Worm (Caenorhabditis elegans) whole organism, young adult: ENCODE measurements around the gene R12B2.13.
A peak's percentile ranks its signal among the peaks of the same experiment; 100 is the strongest.

Source experiments
- B0019.2 ChIP-seq: fragments of 200-800 bp; sonication (Bioruptor generic); conservative IDR thresholded peaks from 2 replicates; pipeline ENCODE4 v1.3.6; 2022; ENCODE audit warnings: missing genetic modification reagents, missing genetic modification characterization, missing compliant biosample characterization
- B0261.1 ChIP-seq: sonication (generic microtip); optimal IDR thresholded peaks from 2 replicates; lab custom pipeline; 2016; ENCODE audit warnings: mild to moderate bottlenecking, missing genetic modification characterization, moderate library complexity, missing compliant biosample characterization
- D2030.7 ChIP-seq: fragments of 200-800 bp; sonication (Bioruptor generic); IDR thresholded peaks from 2 replicates; pipeline ENCODE4 v1.3.6; 2022; ENCODE audit warnings: missing genetic modification reagents, missing genetic modification characterization, missing compliant biosample characterization
- F23B12.7 ChIP-seq: sonication (generic microtip); optimal IDR thresholded peaks from 2 replicates; lab custom pipeline; 2017; ENCODE audit warnings: missing genetic modification characterization, mild to moderate bottlenecking, missing compliant biosample characterization, antibody characterized with exemption, moderate library complexity; ENCODE audit not compliant: insufficient read depth
- F49E8.2 ChIP-seq: sonication (generic microtip); optimal IDR thresholded peaks from 3 replicates; lab custom pipeline; 2017; ENCODE audit warnings: missing genetic modification characterization, mild to moderate bottlenecking, missing compliant biosample characterization, antibody characterized with exemption, moderate library complexity; ENCODE audit not compliant: insufficient read depth
- K11D2.4 ChIP-seq: fragments of 200-800 bp; sonication (Bioruptor generic); IDR thresholded peaks from 2 replicates; pipeline ENCODE4 v1.3.6; 2022; ENCODE audit warnings: missing genetic modification reagents, missing genetic modification characterization, missing compliant biosample characterization
- Y56A3A.18 ChIP-seq: fragments of 200-800 bp; sonication (Bioruptor generic); IDR thresholded peaks from 2 replicates; pipeline ENCODE4 v1.3.6; 2022; ENCODE audit warnings: missing genetic modification reagents, missing genetic modification characterization, missing compliant biosample characterization
- Y95B8A.8 ChIP-seq: fragments of 200-800 bp; sonication (Bioruptor generic); IDR thresholded peaks from 2 replicates; pipeline ENCODE4 v1.3.6; 2022; ENCODE audit warnings: missing genetic modification reagents, missing genetic modification characterization, missing compliant biosample characterization
- athp-1 ChIP-seq: sonication (generic microtip); optimal IDR thresholded peaks from 2 replicates; lab custom pipeline; 2017; ENCODE audit warnings: mild to moderate bottlenecking, missing genetic modification characterization, missing compliant biosample characterization
- attf-3 ChIP-seq: fragments of 200-800 bp; sonication (Bioruptor generic); conservative IDR thresholded peaks from 2 replicates; pipeline ENCODE4 v1.3.6; 2022; ENCODE audit warnings: missing genetic modification reagents, missing genetic modification characterization, missing compliant biosample characterization
- attf-5 ChIP-seq: fragments of 200-800 bp; sonication (Bioruptor generic); optimal IDR thresholded peaks from 2 replicates; lab custom pipeline; 2018; ENCODE audit warnings: mild to moderate bottlenecking, missing genetic modification characterization, missing compliant biosample characterization
- bed-1 ChIP-seq: fragments of 200-800 bp; sonication (Bioruptor generic); IDR thresholded peaks from 2 replicates; pipeline ENCODE4 v1.3.6; 2022; ENCODE audit warnings: missing genetic modification reagents, missing genetic modification characterization, missing compliant biosample characterization
- ccch-3 ChIP-seq: fragments of 200-800 bp; sonication (Bioruptor generic); optimal IDR thresholded peaks from 2 replicates; lab custom pipeline; 2018; ENCODE audit warnings: mild to moderate bottlenecking, missing genetic modification characterization, missing compliant biosample characterization
- cebp-2 ChIP-seq: fragments of 200-800 bp; sonication (Bioruptor generic); IDR thresholded peaks from 2 replicates; pipeline ENCODE4 v1.3.6; 2022; ENCODE audit warnings: missing genetic modification characterization, missing compliant biosample characterization
- ceh-40 ChIP-seq: fragments of 200-800 bp; sonication (Bioruptor generic); IDR thresholded peaks from 2 replicates; pipeline ENCODE4 v1.3.6; 2022; ENCODE audit warnings: missing genetic modification characterization, missing compliant biosample characterization
- ceh-91 ChIP-seq: fragments of 200-800 bp; sonication (Bioruptor generic); IDR thresholded peaks from 2 replicates; pipeline ENCODE4 v1.3.6; 2022; ENCODE audit warnings: missing genetic modification reagents, missing genetic modification characterization, missing compliant biosample characterization
- egl-44 ChIP-seq: fragments of 200-800 bp; sonication (Bioruptor generic); IDR thresholded peaks from 2 replicates; pipeline ENCODE4 v1.3.6; 2022; ENCODE audit warnings: missing genetic modification reagents, missing genetic modification characterization, missing compliant biosample characterization
- egrh-3 ChIP-seq: fragments of 200-800 bp; sonication (Bioruptor generic); IDR thresholded peaks from 2 replicates; pipeline ENCODE4 v1.3.6; 2022; ENCODE audit warnings: missing genetic modification reagents, missing genetic modification characterization, missing compliant biosample characterization
- ets-4 ChIP-seq: fragments of 200-800 bp; sonication (Bioruptor generic); optimal IDR thresholded peaks from 2 replicates; lab custom pipeline; 2018; ENCODE audit warnings: mild to moderate bottlenecking, missing genetic modification characterization, missing compliant biosample characterization
- gei-17 ChIP-seq: fragments of 200-800 bp; sonication (Bioruptor generic); optimal IDR thresholded peaks from 2 replicates; lab custom pipeline; 2018; ENCODE audit warnings: mild to moderate bottlenecking, missing genetic modification characterization, missing compliant biosample characterization
- hlh-12 ChIP-seq: sonication (generic microtip); optimal IDR thresholded peaks from 2 replicates; lab custom pipeline; 2016; ENCODE audit warnings: missing genetic modification characterization, missing compliant biosample characterization
- hrde-1 ChIP-seq: sonication (generic microtip); optimal IDR thresholded peaks from 2 replicates; lab custom pipeline; 2016; ENCODE audit warnings: missing genetic modification characterization, mild to moderate bottlenecking, missing compliant biosample characterization, moderate library complexity, missing genotype, missing genetic modification reagents, borderline replicate concordance
- let-526 ChIP-seq: fragments of 200-800 bp; sonication (Bioruptor generic); IDR thresholded peaks from 2 replicates; pipeline ENCODE4 v1.3.6; 2022; ENCODE audit warnings: missing genetic modification reagents, missing genetic modification characterization, missing compliant biosample characterization
- lin-35 ChIP-seq, 3 experiments: fragments of 150-350 bp in 2 of 3; sonication (generic microtip) in 1 of 3; optimal IDR thresholded peaks; 2 replicates each; lab custom pipeline; 2014 to 2018; ENCODE audit warnings: missing biosample characterization in 3 of 3, missing genetic modification characterization in 3 of 3, missing genetic modification reagents in 3 of 3
- lin-54 ChIP-seq: fragments of 200-800 bp; sonication (Bioruptor generic); optimal IDR thresholded peaks from 2 replicates; lab custom pipeline; 2018; ENCODE audit warnings: mild to moderate bottlenecking, missing genetic modification characterization, missing compliant biosample characterization
- lir-1 ChIP-seq: fragments of 200-800 bp; sonication (Bioruptor generic); conservative IDR thresholded peaks from 2 replicates; pipeline ENCODE4 v1.3.6; 2022; ENCODE audit warnings: missing genetic modification reagents, missing genetic modification characterization, missing compliant biosample characterization
- lsl-1 ChIP-seq: fragments of 200-800 bp; sonication (Bioruptor generic); optimal IDR thresholded peaks from 2 replicates; lab custom pipeline; 2018; ENCODE audit warnings: mild to moderate bottlenecking, missing genetic modification characterization, moderate library complexity, missing compliant biosample characterization
- madf-6 ChIP-seq: fragments of 200-800 bp; sonication (Bioruptor generic); IDR thresholded peaks from 2 replicates; pipeline ENCODE4 v1.3.6; 2022; ENCODE audit warnings: missing genetic modification reagents, missing genetic modification characterization, missing compliant biosample characterization
- madf-8 ChIP-seq: fragments of 200-800 bp; sonication (Bioruptor generic); conservative IDR thresholded peaks from 2 replicates; pipeline ENCODE4 v1.3.6; 2022; ENCODE audit warnings: missing genetic modification reagents, missing genetic modification characterization, missing compliant biosample characterization
- mes-4 ChIP-seq: sonication (generic microtip); optimal IDR thresholded peaks from 2 replicates; lab custom pipeline; 2016; ENCODE audit warnings: missing genotype, missing genetic modification characterization, missing compliant biosample characterization
- nfya-1 ChIP-seq: sonication (generic microtip); optimal IDR thresholded peaks from 2 replicates; lab custom pipeline; 2017; ENCODE audit warnings: antibody characterized with exemption, missing compliant biosample characterization, missing genetic modification characterization, borderline replicate concordance; ENCODE audit not compliant: insufficient read depth
- nhr-90 ChIP-seq: sonication (generic microtip); optimal IDR thresholded peaks from 2 replicates; lab custom pipeline; 2016; ENCODE audit warnings: missing genotype, mild to moderate bottlenecking, missing genetic modification characterization, missing compliant biosample characterization
- pha-4 ChIP-seq: fragments of 150-350 bp; sonication (generic microtip); optimal IDR thresholded peaks from 2 replicates; lab custom pipeline; 2014; ENCODE audit warnings: missing biosample characterization, missing genetic modification reagents, missing genetic modification characterization
- rpc-1 ChIP-seq, 2 experiments: fragments of 150-350 bp in 1 of 2; sonication (generic microtip) in 1 of 2; optimal IDR thresholded peaks; 2 replicates each; lab custom pipeline; 2014 to 2018; ENCODE audit warnings: missing biosample characterization in 1 of 2, missing genetic modification characterization in 1 of 2, missing genetic modification reagents in 1 of 2, missing genotype in 1 of 2
- sdz-38 ChIP-seq: sonication (generic microtip); optimal IDR thresholded peaks from 2 replicates; lab custom pipeline; 2016; ENCODE audit warnings: missing genotype, missing genetic modification characterization, missing compliant biosample characterization
- sea-2 ChIP-seq: fragments of 200-800 bp; sonication (Bioruptor generic); IDR thresholded peaks from 2 replicates; pipeline ENCODE4 v1.3.6; 2022; ENCODE audit warnings: missing genetic modification characterization, missing compliant biosample characterization
- tbp1 ChIP-seq: fragments of 200-800 bp; sonication (Bioruptor generic); optimal IDR thresholded peaks from 2 replicates; lab custom pipeline; 2018; ENCODE audit warnings: mild to moderate bottlenecking, missing genetic modification characterization, missing compliant biosample characterization
- unc-130 ChIP-seq: sonication (generic microtip); optimal IDR thresholded peaks from 2 replicates; lab custom pipeline; 2016; ENCODE audit warnings: missing genetic modification reagents, missing genetic modification characterization, missing compliant biosample characterization
- zim-3 ChIP-seq: sonication (generic microtip); optimal IDR thresholded peaks from 2 replicates; lab custom pipeline; 2017; ENCODE audit warnings: mild to moderate bottlenecking, missing genetic modification characterization, moderate library complexity, missing compliant biosample characterization
- ztf-18 ChIP-seq: sonication (generic microtip); optimal IDR thresholded peaks from 2 replicates; lab custom pipeline; 2016; ENCODE audit warnings: missing genotype, mild to moderate bottlenecking, missing genetic modification characterization, missing compliant biosample characterization
- ztf-25 ChIP-seq: fragments of 200-800 bp; sonication (Bioruptor generic); IDR thresholded peaks from 2 replicates; pipeline ENCODE4 v1.3.6; 2022; ENCODE audit warnings: missing genetic modification reagents, missing genetic modification characterization, missing compliant biosample characterization
- ztf-3 ChIP-seq: fragments of 200-800 bp; sonication (Bioruptor generic); optimal IDR thresholded peaks from 2 replicates; lab custom pipeline; 2018; ENCODE audit warnings: mild to moderate bottlenecking, missing genetic modification characterization, missing compliant biosample characterization

The R12B2.13 gene

DNA sequence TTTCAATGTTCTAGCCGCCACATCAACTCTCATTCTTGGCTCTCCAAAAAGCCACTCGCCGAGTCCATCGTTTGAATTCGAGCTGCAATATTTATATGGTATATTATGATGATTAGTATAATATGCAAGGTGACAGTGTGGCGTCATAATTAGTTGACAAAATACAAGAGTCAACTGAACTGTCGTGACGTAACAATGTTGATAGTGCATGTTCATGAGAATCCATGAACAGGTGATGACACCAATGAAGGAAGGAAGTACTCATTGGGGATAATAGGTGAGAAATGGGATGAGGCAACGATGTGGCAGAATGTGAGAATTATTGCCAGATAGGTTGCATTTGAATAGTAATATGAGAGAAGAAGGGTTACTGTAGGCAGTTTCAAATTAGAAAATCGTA, 38.3 kb downstream of the R12B2.13 start:
- TF ChIP-seq rpc-1 (optimal IDR thresholded peaks at IDR 0.05; lab: Kevin White, UChicago) (no peak), rpc-1 (tag; optimal IDR thresholded peaks at IDR 0.05; lab: Kevin White, UChicago) (no peak), zim-3 (tag; lab: Kevin White, UChicago) (no peak), F49E8.2 (tag; lab: Kevin White, UChicago) (no peak), madf-8 (GFP tag; lab: Robert Waterston, UW) (no peak), hrde-1 (tag; lab: Kevin White, UChicago) (no peak), attf-3 (GFP tag; lab: Robert Waterston, UW) (no peak), lin-35 (GFP tag; optimal IDR thresholded peaks at IDR 0.05; lab: Kevin White, UChicago) (no peak), attf-5 (GFP tag; lab: Kevin White, UChicago) (no peak), Y56A3A.18 (GFP tag; lab: Robert Waterston, UW) (no peak), nfya-1 (tag; lab: Kevin White, UChicago) (no peak), bed-1 (GFP tag; lab: Robert Waterston, UW) (no peak)
- TF ChIP-seq, all 124 proteins: peak for 0

DNA sequence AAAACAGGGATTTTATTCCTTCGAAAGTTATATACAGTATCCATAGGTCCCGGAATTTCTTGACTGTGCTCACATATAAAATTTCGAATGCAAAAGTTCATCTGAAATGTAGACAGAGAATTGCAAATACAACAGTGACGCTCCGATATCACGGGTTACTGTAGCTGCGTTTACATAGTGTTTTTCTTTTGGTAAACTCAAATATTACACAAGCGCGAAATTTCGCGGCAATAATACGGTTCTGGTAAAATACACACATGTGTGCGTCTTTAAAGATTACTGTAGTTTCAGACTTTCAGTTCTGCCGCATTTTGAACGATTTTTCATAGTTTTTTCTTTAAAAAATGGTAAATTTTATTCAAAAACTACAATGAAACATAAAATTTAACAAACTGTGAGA, 42.7 kb downstream of the R12B2.13 start, which contains the start of gene rev-3:
Gene rev-3 (minus strand): TSS at position 101 of the 400 bp plus-strand sequence.
- TF ChIP-seq lsl-1 (peak; percentile 37), sdz-38 (tag; lab: Kevin White, UChicago) (no peak)

DNA sequence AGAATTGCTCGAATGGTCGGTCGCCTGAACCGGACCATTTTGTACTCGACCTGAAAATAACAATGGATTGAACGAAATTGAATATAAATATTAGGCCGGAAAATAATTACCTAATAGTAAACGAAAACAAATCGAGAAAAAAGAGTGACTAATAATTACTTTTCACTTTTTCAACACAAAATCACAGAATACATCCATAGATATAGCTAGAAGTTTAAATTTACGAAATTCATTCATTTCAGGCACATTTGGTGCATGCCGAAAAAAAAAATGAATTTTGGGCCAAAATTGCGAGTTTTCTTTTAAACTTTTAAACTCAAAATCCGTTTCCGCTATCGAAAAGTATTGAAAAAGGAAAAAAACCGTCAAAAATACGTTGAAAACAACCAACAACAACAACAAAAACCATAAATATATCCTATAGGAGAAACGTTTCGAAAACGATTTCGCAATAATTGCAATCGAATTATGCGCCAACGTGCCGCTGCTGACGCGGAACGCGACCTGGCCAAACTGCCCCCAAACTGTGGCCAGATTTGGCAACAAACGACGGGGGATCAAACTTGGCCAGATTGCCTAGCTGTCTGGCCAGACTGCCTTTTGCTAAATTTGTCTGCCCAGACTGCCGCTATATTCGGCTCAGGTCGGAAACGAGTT, 47.9 kb downstream of the R12B2.13 start, which contains the start of gene Y37B11A.3:
Gene Y37B11A.3 (minus strand): TSS at position 51 of the 657 bp plus-strand sequence.
- TF ChIP-seq lin-35 (GFP tag; optimal IDR thresholded peaks at IDR 0.05; lab: Kevin White, UChicago), result peak in 1 of 3 experiments; percentile 72
- no peak for TF ChIP-seq sea-2 (GFP tag; lab: Robert Waterston, UW)
- TF ChIP-seq B0019.2 (GFP tag; lab: Robert Waterston, UW), result no peak
- no peak for TF ChIP-seq cebp-2 (GFP tag; lab: Robert Waterston, UW)
- TF ChIP-seq tbp1 (GFP tag; lab: Kevin White, UChicago), result peak; percentile 42
- TF ChIP-seq D2030.7 (GFP tag; lab: Robert Waterston, UW), result 0 out of 2 replicates have a peak, but pooled peaks have one; percentile 11
- TF ChIP-seq lir-1 (GFP tag; lab: Robert Waterston, UW), result no peak
- TF ChIP-seq ets-4 (GFP tag; lab: Kevin White, UChicago), result no peak
- TF ChIP-seq ceh-40 (GFP tag; lab: Robert Waterston, UW), result no peak
- TF ChIP-seq egl-44, result no peak
- no peak for TF ChIP-seq athp-1 (tag; lab: Kevin White, UChicago)
- TF ChIP-seq mes-4 (tag; lab: Kevin White, UChicago), result no peak
- TF ChIP-seq ztf-18 (tag; lab: Kevin White, UChicago), result peak; percentile 93
- TF ChIP-seq madf-6 (GFP tag; lab: Robert Waterston, UW), result peak; percentile 30; the same call in 1 of the 2 replicates
- peak; percentile 34 for TF ChIP-seq gei-17 (GFP tag; lab: Kevin White, UChicago)
- TF ChIP-seq B0261.1, result no peak
- no peak for TF ChIP-seq ccch-3
- peak; percentile 73 for TF ChIP-seq lin-54 (GFP tag; lab: Kevin White, UChicago)
- TF ChIP-seq ztf-3 (GFP tag; lab: Kevin White, UChicago), result no peak
- TF ChIP-seq let-526 (GFP tag; lab: Robert Waterston, UW), result peak; percentile 84
- no peak; the same call in 1 of the 2 replicates for TF ChIP-seq egrh-3 (GFP tag; lab: Robert Waterston, UW)
- no peak for TF ChIP-seq hlh-12 (tag; lab: Kevin White, UChicago)
- no peak for TF ChIP-seq Y95B8A.8 (GFP tag; lab: Robert Waterston, UW)
- no peak for TF ChIP-seq ztf-25 (GFP tag; lab: Robert Waterston, UW)
- TF ChIP-seq nhr-90 (tag; lab: Kevin White, UChicago), result no peak
- no peak for TF ChIP-seq rpc-1 (optimal IDR thresholded peaks at IDR 0.05; lab: Kevin White, UChicago)
- no peak for TF ChIP-seq rpc-1 (tag; optimal IDR thresholded peaks at IDR 0.05; lab: Kevin White, UChicago)
- peak; percentile 90 for TF ChIP-seq attf-5 (GFP tag; lab: Kevin White, UChicago)
- TF ChIP-seq Y56A3A.18 (GFP tag; lab: Robert Waterston, UW), result 0 out of 2 replicates have a peak, but pooled peaks have one; percentile 37
- peak; percentile 21 for TF ChIP-seq F23B12.7 (tag; lab: Kevin White, UChicago)
- no peak; the same call in 1 of the 2 replicates for TF ChIP-seq K11D2.4 (GFP tag; lab: Robert Waterston, UW)
- TF ChIP-seq ceh-91 (GFP tag; lab: Robert Waterston, UW), result no peak
- no peak for TF ChIP-seq unc-130 (GFP tag; lab: Kevin White, UChicago)
- TF ChIP-seq pha-4 (tag; lab: Kevin White, UChicago), result no peak
